Fruit fly (Drosophila melanogaster): Measurements from ENCODE around the gene Ssl1.

DNA sequence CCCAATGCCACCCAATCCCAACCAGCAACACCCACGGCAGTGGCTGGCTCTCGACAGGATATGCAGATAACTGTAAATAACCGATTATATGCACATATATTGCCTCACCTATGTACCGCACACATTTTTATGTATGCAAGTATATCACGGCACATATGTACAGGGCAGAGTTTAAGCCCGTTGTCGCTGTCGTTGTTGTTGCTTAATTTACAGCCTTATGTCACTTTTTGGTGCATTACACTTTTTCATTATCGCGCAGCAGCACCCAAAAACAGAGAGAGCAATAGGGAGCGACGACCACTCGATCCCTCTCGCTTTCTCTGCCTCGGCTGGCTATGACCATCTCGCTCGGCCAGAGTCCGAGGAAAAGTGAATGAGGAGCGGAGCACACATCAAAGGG is 39.6 kb upstream of the Ssl1 start:
- TF ChIP-seq Myc (optimal IDR thresholded peaks at IDR 0.05) (no peak), h (optimal IDR thresholded peaks at IDR 0.05) (no peak), psq (optimal IDR thresholded peaks at IDR 0.05) (no peak), insv (optimal IDR thresholded peaks at IDR 0.05) (no peak)
